Fruit fly (Drosophila melanogaster) whole organism, embryonic: ENCODE results near the gene Mkp3.

Experiments
- CG10321 ChIP-seq: fragments of 200-800 bp; sonication (Bioruptor generic); IDR thresholded peaks from 2 replicates; pipeline ENCODE4 v1.3.6; 2022; ENCODE audit warnings: missing biosample characterization, missing genetic modification characterization
- CG10366 ChIP-seq: fragments of 200-800 bp; sonication (Bioruptor generic); IDR thresholded peaks from 2 replicates; pipeline ENCODE4 v1.3.6; 2022; ENCODE audit warnings: missing biosample characterization, missing genetic modification characterization
- CG12942 ChIP-seq: fragments of 200-800 bp; sonication (Bioruptor generic); optimal IDR thresholded peaks from 3 replicates; lab custom pipeline; 2016; ENCODE audit warnings: missing biosample characterization, missing genetic modification characterization
- CG14014 ChIP-seq: fragments of 200-800 bp; sonication (Bioruptor generic); IDR thresholded peaks from 2 replicates; pipeline ENCODE4 v1.3.6; 2022; ENCODE audit warnings: missing biosample characterization, missing genetic modification characterization
- CG1603 ChIP-seq: fragments of 200-800 bp; sonication (Bioruptor generic); optimal IDR thresholded peaks from 2 replicates; lab custom pipeline; 2019; ENCODE audit warnings: missing biosample characterization, mild to moderate bottlenecking, missing genetic modification characterization, moderate library complexity
- CG18599 ChIP-seq: fragments of 200-800 bp; sonication (Bioruptor generic); optimal IDR thresholded peaks from 3 replicates; lab custom pipeline; 2017; ENCODE audit warnings: missing biosample characterization, missing genetic modification characterization, mild to moderate bottlenecking, moderate library complexity, missing genetic modification reagents
- CG2678 ChIP-seq: fragments of 200-800 bp; sonication (Bioruptor generic); optimal IDR thresholded peaks from 3 replicates; lab custom pipeline; 2019; ENCODE audit warnings: missing biosample characterization, mild to moderate bottlenecking, missing genetic modification characterization, moderate library complexity
- CG2712 ChIP-seq: fragments of 200-800 bp; optimal IDR thresholded peaks from 3 replicates; lab custom pipeline; 2019; ENCODE audit warnings: missing biosample characterization, mild to moderate bottlenecking, missing genetic modification characterization, moderate library complexity
- CG31388 ChIP-seq: fragments of 200-800 bp; sonication (Bioruptor generic); optimal IDR thresholded peaks from 2 replicates; lab custom pipeline; 2016; ENCODE audit warnings: missing biosample characterization, missing genetic modification characterization
- CG33213 ChIP-seq: fragments of 200-800 bp; sonication (Bioruptor generic); optimal IDR thresholded peaks from 3 replicates; lab custom pipeline; 2016; ENCODE audit warnings: missing biosample characterization, missing genetic modification characterization
- CG3407 ChIP-seq: fragments of 200-800 bp; sonication (Bioruptor generic); optimal IDR thresholded peaks from 2 replicates; lab custom pipeline; 2018; ENCODE audit warnings: missing biosample characterization, mild to moderate bottlenecking, missing genetic modification characterization
- CG34376 ChIP-seq: fragments of 200-800 bp; sonication (Bioruptor generic); optimal IDR thresholded peaks from 2 replicates; lab custom pipeline; 2018; ENCODE audit warnings: missing biosample characterization, mild to moderate bottlenecking, missing genetic modification characterization
- CG4820 ChIP-seq: fragments of 200-800 bp; sonication (Bioruptor generic); optimal IDR thresholded peaks from 3 replicates; lab custom pipeline; 2016; ENCODE audit warnings: missing biosample characterization, missing genetic modification characterization
- CG6654 ChIP-seq: fragments of 200-800 bp; sonication (Bioruptor generic); optimal IDR thresholded peaks from 2 replicates; lab custom pipeline; 2017; ENCODE audit warnings: missing biosample characterization, mild to moderate bottlenecking, missing genetic modification characterization
- CG6791 ChIP-seq: fragments of 200-800 bp; sonication (Bioruptor generic); IDR thresholded peaks from 3 replicates; pipeline ENCODE4 v1.3.6; 2022; ENCODE audit warnings: missing biosample characterization, missing genetic modification characterization; ENCODE audit not compliant: partially characterized antibody
- Doc3 ChIP-seq: fragments of 200-800 bp; sonication (Bioruptor generic); IDR thresholded peaks from 3 replicates; pipeline ENCODE4 v1.3.6; 2022; ENCODE audit warnings: missing biosample characterization, missing genetic modification characterization; ENCODE audit not compliant: partially characterized antibody
- Dp ChIP-seq: fragments of 200-800 bp; sonication (Bioruptor generic); optimal IDR thresholded peaks from 2 replicates; lab custom pipeline; 2018; ENCODE audit warnings: missing biosample characterization, mild to moderate bottlenecking, missing genetic modification characterization, moderate library complexity
- H2.0 ChIP-seq: fragments of 200-800 bp; sonication (Bioruptor generic); IDR thresholded peaks from 2 replicates; pipeline ENCODE4 v1.3.6; 2022; ENCODE audit warnings: missing biosample characterization, missing genetic modification characterization
- Hmx ChIP-seq: fragments of 200-800 bp; sonication (Bioruptor generic); optimal IDR thresholded peaks from 2 replicates; lab custom pipeline; 2016; ENCODE audit warnings: missing biosample characterization, missing genetic modification characterization
- Hr39 ChIP-seq: fragments of >200 bp; optimal IDR thresholded peaks from 2 replicates; lab custom pipeline; 2017
- NfI ChIP-seq: fragments of 200-800 bp; sonication (Bioruptor generic); optimal IDR thresholded peaks from 3 replicates; lab custom pipeline; 2018; ENCODE audit warnings: missing biosample characterization, mild to moderate bottlenecking, missing genetic modification characterization, moderate library complexity
- Rfx ChIP-seq: fragments of 200-800 bp; sonication (Bioruptor generic); IDR thresholded peaks from 2 replicates; pipeline ENCODE4 v1.3.6; 2022; ENCODE audit warnings: missing biosample characterization, missing genetic modification characterization
- Six4 ChIP-seq: fragments of 200-800 bp; sonication (Bioruptor generic); optimal IDR thresholded peaks from 2 replicates; lab custom pipeline; 2016; ENCODE audit warnings: missing biosample characterization, missing genetic modification characterization
- ab ChIP-seq: fragments of 200-800 bp; sonication (Bioruptor generic); optimal IDR thresholded peaks from 2 replicates; lab custom pipeline; 2016; ENCODE audit warnings: missing biosample characterization, missing genetic modification characterization
- al ChIP-seq: fragments of 200-800 bp; sonication (Bioruptor generic); IDR thresholded peaks from 2 replicates; pipeline ENCODE4 v1.3.6; 2022; ENCODE audit warnings: missing biosample characterization, missing genetic modification characterization
- amos ChIP-seq: fragments of 200-800 bp; sonication (Bioruptor generic); IDR thresholded peaks from 2 replicates; pipeline ENCODE4 v1.3.6; 2022; ENCODE audit warnings: missing biosample characterization, missing genetic modification characterization; ENCODE audit not compliant: partially characterized antibody
- bsh ChIP-seq, 2 experiments: fragments of 200-800 bp; sonication (Bioruptor generic); optimal IDR thresholded peaks; 2 replicates each; lab custom pipeline; 2017 to 2018; ENCODE audit warnings: mild to moderate bottlenecking in 2 of 2, missing biosample characterization in 2 of 2, missing genetic modification characterization in 2 of 2, moderate library complexity in 1 of 2
- chn ChIP-seq: fragments of 200-800 bp; sonication (Bioruptor generic); optimal IDR thresholded peaks from 2 replicates; lab custom pipeline; 2016; ENCODE audit warnings: missing biosample characterization, missing genetic modification characterization
- crc ChIP-seq: fragments of 200-800 bp; sonication (Bioruptor generic); optimal IDR thresholded peaks from 2 replicates; lab custom pipeline; 2016; ENCODE audit warnings: missing biosample characterization, missing genetic modification characterization
- croc ChIP-seq: fragments of 200-800 bp; sonication (Bioruptor generic); conservative IDR thresholded peaks from 3 replicates; pipeline ENCODE4 v1.3.6; 2022; ENCODE audit warnings: missing biosample characterization, missing genetic modification characterization
- dan ChIP-seq: fragments of 200-800 bp; sonication (Bioruptor generic); IDR thresholded peaks from 2 replicates; pipeline ENCODE4 v1.3.6; 2022; ENCODE audit warnings: missing biosample characterization, missing genetic modification characterization
- ewg ChIP-seq: fragments of 200-800 bp; sonication (Bioruptor generic); optimal IDR thresholded peaks from 3 replicates; lab custom pipeline; 2017; ENCODE audit warnings: mild to moderate bottlenecking, missing biosample characterization, missing genetic modification reagents, missing genetic modification characterization
- fd102C ChIP-seq: fragments of 200-800 bp; sonication (Bioruptor generic); optimal IDR thresholded peaks from 2 replicates; lab custom pipeline; 2018; ENCODE audit warnings: missing biosample characterization, mild to moderate bottlenecking, missing genetic modification characterization, moderate library complexity
- ftz-f1 ChIP-seq: fragments of 200-800 bp; sonication (Bioruptor generic); optimal IDR thresholded peaks from 2 replicates; lab custom pipeline; 2016; ENCODE audit warnings: missing biosample characterization, missing genetic modification characterization
- gem ChIP-seq: fragments of 200-800 bp; sonication (Bioruptor generic); optimal IDR thresholded peaks from 2 replicates; lab custom pipeline; 2019; ENCODE audit warnings: missing biosample characterization, mild to moderate bottlenecking, missing genetic modification characterization, moderate library complexity
- hb ChIP-seq: fragments of 200-800 bp; sonication (Bioruptor generic); IDR thresholded peaks from 3 replicates; pipeline ENCODE4 v1.3.6; 2022; ENCODE audit warnings: missing biosample characterization, missing genetic modification characterization; ENCODE audit not compliant: partially characterized antibody
- her ChIP-seq: fragments of 200-800 bp; sonication (Bioruptor generic); optimal IDR thresholded peaks from 2 replicates; lab custom pipeline; 2016; ENCODE audit warnings: missing biosample characterization, missing genetic modification characterization
- jigr1 ChIP-seq: fragments of 200-800 bp; sonication (Bioruptor generic); IDR thresholded peaks from 3 replicates; pipeline ENCODE4 v1.3.6; 2022; ENCODE audit warnings: missing biosample characterization, missing genetic modification characterization
- klu ChIP-seq: fragments of 200-800 bp; sonication (Bioruptor generic); IDR thresholded peaks from 2 replicates; pipeline ENCODE4 v1.3.6; 2022; ENCODE audit warnings: missing biosample characterization, missing genetic modification characterization
- lab ChIP-seq: fragments of 200-800 bp; sonication (Bioruptor generic); optimal IDR thresholded peaks from 3 replicates; lab custom pipeline; 2017; ENCODE audit warnings: missing biosample characterization, missing genetic modification characterization, mild to moderate bottlenecking, moderate library complexity, missing genetic modification reagents
- lbe ChIP-seq: fragments of 200-800 bp; sonication (Bioruptor generic); optimal IDR thresholded peaks from 2 replicates; lab custom pipeline; 2016; ENCODE audit warnings: missing biosample characterization, mild to moderate bottlenecking, missing genetic modification characterization
- luna ChIP-seq: fragments of 200-800 bp; sonication (Bioruptor generic); optimal IDR thresholded peaks from 2 replicates; lab custom pipeline; 2016; ENCODE audit warnings: missing biosample characterization, missing genetic modification characterization
- nmo ChIP-seq: fragments of 200-800 bp; sonication (Bioruptor generic); optimal IDR thresholded peaks from 2 replicates; lab custom pipeline; 2018; ENCODE audit warnings: missing biosample characterization, mild to moderate bottlenecking, missing genetic modification characterization, moderate library complexity
- phol ChIP-seq: fragments of 200-800 bp; sonication (Bioruptor generic); optimal IDR thresholded peaks from 3 replicates; lab custom pipeline; 2018; ENCODE audit warnings: missing biosample characterization, mild to moderate bottlenecking, missing genetic modification characterization, moderate library complexity
- pros ChIP-seq: fragments of 200-800 bp; sonication (Bioruptor generic); optimal IDR thresholded peaks from 3 replicates; lab custom pipeline; 2019; ENCODE audit warnings: missing biosample characterization, mild to moderate bottlenecking, missing genetic modification characterization, moderate library complexity
- psq ChIP-seq: fragments of 200-800 bp; sonication (Bioruptor generic); optimal IDR thresholded peaks from 2 replicates; lab custom pipeline; 2017; ENCODE audit warnings: missing biosample characterization, missing genetic modification characterization
- pum ChIP-seq: fragments of 200-800 bp; sonication (Bioruptor generic); optimal IDR thresholded peaks from 2 replicates; lab custom pipeline; 2016; ENCODE audit warnings: missing biosample characterization, missing genetic modification characterization
- sd ChIP-seq: fragments of 200-800 bp; sonication (Bioruptor generic); optimal IDR thresholded peaks from 3 replicates; lab custom pipeline; 2018; ENCODE audit warnings: missing biosample characterization, mild to moderate bottlenecking, missing genetic modification characterization, moderate library complexity
- shn ChIP-seq: fragments of 200-800 bp; sonication (Bioruptor generic); optimal IDR thresholded peaks from 3 replicates; lab custom pipeline; 2016; ENCODE audit warnings: missing biosample characterization, missing genetic modification characterization
- tin ChIP-seq: fragments of 200-800 bp; sonication (Bioruptor generic); optimal IDR thresholded peaks from 3 replicates; lab custom pipeline; 2016; ENCODE audit warnings: missing biosample characterization, missing genetic modification characterization
- trh ChIP-seq: fragments of 200-800 bp; sonication (Bioruptor generic); optimal IDR thresholded peaks from 2 replicates; lab custom pipeline; 2016; ENCODE audit warnings: missing biosample characterization, missing genetic modification characterization
- wor ChIP-seq: fragments of 200-800 bp; sonication (Bioruptor generic); IDR thresholded peaks from 2 replicates; pipeline ENCODE4 v1.3.6; 2022; ENCODE audit warnings: missing biosample characterization, missing genetic modification characterization
- zfh1 ChIP-seq: fragments of 200-800 bp; sonication (Bioruptor generic); IDR thresholded peaks from 3 replicates; pipeline ENCODE4 v1.3.6; 2022; ENCODE audit warnings: missing biosample characterization, missing genetic modification characterization

Gene Mkp3

dm6 chr3L:19073909-19074239 lies 12.4 kb downstream of the Mkp3 start (continued):
- TF ChIP-seq luna (GFP tag; lab: Kevin White, UChicago) (no peak), hb (GFP tag; lab: Robert Waterston, UW) (no peak), Hr39 (no peak), pum (GFP tag; lab: Kevin White, UChicago) (no peak), CG10366 (no peak), Rfx (no peak), fd102C (no peak), CG6791 (GFP tag; lab: Robert Waterston, UW) (no peak), zfh1 (GFP tag; lab: Robert Waterston, UW) (no peak), Doc3 (no peak), jigr1 (GFP tag; lab: Robert Waterston, UW) (no peak), CG1603 (no peak), Six4 (GFP tag; lab: Kevin White, UChicago) (no peak), CG18599 (GFP tag; lab: Kevin White, UChicago) (no peak), Dp (GFP tag; lab: Kevin White, UChicago) (no peak), psq (GFP tag; lab: Kevin White, UChicago) (no peak), nmo (peak; percentile 79), pros (GFP tag; lab: Kevin White, UChicago) (no peak), klu (GFP tag; lab: Robert Waterston, UW) (no peak), CG34376 (GFP tag; lab: Kevin White, UChicago) (no peak), ab (no peak), phol (peak; percentile 74), shn (no peak), sd (tag; lab: Kevin White, UChicago) (peak; percentile 17), CG4820 (no peak), NfI (no peak), gem (tag; lab: Kevin White, UChicago) (peak; percentile 82), amos (GFP tag; lab: Robert Waterston, UW) (no peak), bsh (GFP tag; optimal IDR thresholded peaks at IDR 0.05; lab: Kevin White, UChicago) (peak in 1 of 2 experiments; percentile 79), CG33213 (no peak), al (no peak), ewg (GFP tag; lab: Kevin White, UChicago) (peak; percentile 28), Hmx (GFP tag; lab: Kevin White, UChicago) (no peak), ftz-f1 (no peak), lbe (GFP tag; lab: Kevin White, UChicago) (no peak), CG3407 (peak; percentile 7), lab (GFP tag; lab: Kevin White, UChicago) (no peak), croc (GFP tag; lab: Robert Waterston, UW) (no peak), her (GFP tag; lab: Kevin White, UChicago) (no peak), wor (GFP tag; lab: Robert Waterston, UW) (no peak), CG2678 (tag; lab: Kevin White, UChicago) (peak; percentile 73), CG12942 (no peak), CG10321 (GFP tag; lab: Robert Waterston, UW) (no peak), CG2712 (tag; lab: Kevin White, UChicago) (peak; percentile 81), CG6654 (no peak), chn (no peak), dan (GFP tag; lab: Robert Waterston, UW) (no peak), CG14014 (GFP tag; lab: Robert Waterston, UW) (no peak), trh (GFP tag; lab: Kevin White, UChicago) (no peak), crc (no peak), H2.0 (no peak), CG31388 (GFP tag; lab: Kevin White, UChicago) (no peak), tin (GFP tag; lab: Kevin White, UChicago) (no peak)
